4 worm cellular contexts compared by ENCODE assay signal in the genomic region with DNA sequence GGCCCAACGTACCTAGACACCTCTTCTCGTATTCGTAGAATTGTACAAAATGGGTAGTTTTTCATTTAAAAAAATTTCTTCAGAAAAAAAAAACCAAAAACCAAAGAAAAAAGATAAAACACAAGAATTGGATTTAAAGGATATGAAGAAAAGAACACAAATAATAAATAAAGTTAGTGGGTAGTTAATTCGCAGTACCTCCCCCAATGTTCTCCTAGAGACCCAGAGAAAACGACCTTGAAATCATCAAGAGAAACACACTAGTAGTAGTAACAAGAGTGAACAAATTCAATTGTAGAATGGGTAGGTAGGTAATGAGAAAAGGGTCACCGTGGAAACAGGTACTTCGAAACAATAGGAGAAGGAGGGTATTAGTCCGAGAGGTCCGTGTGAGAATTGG.
TF ChIP-seq lines count a peak whose summit lies in the region.

No protein-coding gene starts in this region.

TF ChIP-seq in whole organism, L1 larva, 84 proteins besides CTCF, POLR2A, EP300 and RAD21:
- TF ChIP-seq nhr-85 (tag; lab: Kevin White, UChicago) (peak; percentile 65), ces-1 (GFP tag; optimal IDR thresholded peaks at IDR 0.05; lab: Kevin White, UChicago) (no peak), blmp-1 (tag; optimal IDR thresholded peaks at IDR 0.05; lab: Kevin White, UChicago) (peak; percentile 10), C34B4.2 (tag; optimal IDR thresholded peaks at IDR 0.05; lab: Kevin White, UChicago) (no peak), ceh-82 (tag; optimal IDR thresholded peaks at IDR 0.05; lab: Kevin White, UChicago) (no peak), snu-23 (GFP tag; optimal IDR thresholded peaks at IDR 0.05; lab: Kevin White, UChicago) (peak; percentile 41), nhr-47 (tag; optimal IDR thresholded peaks at IDR 0.05; lab: Kevin White, UChicago) (no peak), nhr-20 (tag; optimal IDR thresholded peaks at IDR 0.05; lab: Kevin White, UChicago) (peak; percentile 26), C04F5.9 (tag; optimal IDR thresholded peaks at IDR 0.05; lab: Kevin White, UChicago) (no peak), mep-1 (tag; optimal IDR thresholded peaks at IDR 0.05; lab: Kevin White, UChicago) (peak; percentile 56), lin-14 (GFP tag; optimal IDR thresholded peaks at IDR 0.05; lab: Kevin White, UChicago) (peak; percentile 76), pqm-1 (tag; optimal IDR thresholded peaks at IDR 0.05; lab: Kevin White, UChicago) (no peak), vab-15 (tag; optimal IDR thresholded peaks at IDR 0.05; lab: Kevin White, UChicago) (no peak)

TF ChIP-seq in whole organism, L3 larva, 47 proteins besides CTCF, POLR2A, EP300 and RAD21:
- TF ChIP-seq ceh-16 (tag; optimal IDR thresholded peaks at IDR 0.05; lab: Kevin White, UChicago) (no peak), nhr-25 (tag; optimal IDR thresholded peaks at IDR 0.05; lab: Kevin White, UChicago) (peak; percentile 49)

TF ChIP-seq in whole organism, late embryonic, 69 proteins besides CTCF, POLR2A, EP300 and RAD21:
- peak; percentile 13 for TF ChIP-seq unc-42 (tag; optimal IDR thresholded peaks at IDR 0.05; lab: Kevin White, UChicago)
- no peak for TF ChIP-seq ref-2 (tag; optimal IDR thresholded peaks at IDR 0.05; lab: Kevin White, UChicago)
- no peak for TF ChIP-seq ceh-19 (GFP tag; optimal IDR thresholded peaks at IDR 0.05; lab: Kevin White, UChicago)
- no peak for TF ChIP-seq ttx-3 (tag; optimal IDR thresholded peaks at IDR 0.05; lab: Kevin White, UChicago)
- no peak for TF ChIP-seq ceh-18 (tag; optimal IDR thresholded peaks at IDR 0.05; lab: Kevin White, UChicago)
- no peak for TF ChIP-seq gmeb-2 (tag; optimal IDR thresholded peaks at IDR 0.05; lab: Kevin White, UChicago)
- TF ChIP-seq ceh-2 (tag; optimal IDR thresholded peaks at IDR 0.05; lab: Kevin White, UChicago), result no peak
- TF ChIP-seq fax-1 (tag; optimal IDR thresholded peaks at IDR 0.05; lab: Kevin White, UChicago), result no peak

TF ChIP-seq in whole organism, mixed stage, embryonic, 35 proteins besides CTCF, POLR2A, EP300 and RAD21:
- TF ChIP-seq ces-1 (GFP tag; optimal IDR thresholded peaks at IDR 0.05; lab: Kevin White, UChicago) (peak; percentile 73), lsy-2 (tag; optimal IDR thresholded peaks at IDR 0.05; lab: Kevin White, UChicago) (no peak)
